Fruit fly (Drosophila melanogaster) whole organism, embryonic: ENCODE measurements around the gene Pa1.

ENCODE experiments used
- Adf1 ChIP-seq: fragments of 200-800 bp; sonication (Bioruptor generic); IDR thresholded peaks from 2 replicates; pipeline ENCODE4 v1.3.6; 2022; ENCODE audit warnings: missing biosample characterization, missing genetic modification characterization
- B-H1 ChIP-seq: fragments of 200-800 bp; sonication (Bioruptor generic); IDR thresholded peaks from 3 replicates; pipeline ENCODE4 v1.3.6; 2022; ENCODE audit warnings: missing biosample characterization, missing genetic modification characterization
- Bteb2 ChIP-seq: fragments of 200-800 bp; sonication (Bioruptor generic); optimal IDR thresholded peaks from 2 replicates; lab custom pipeline; 2016; ENCODE audit warnings: missing biosample characterization, missing genetic modification characterization
- CG10147 ChIP-seq: fragments of 200-800 bp; sonication (Bioruptor generic); optimal IDR thresholded peaks from 2 replicates; lab custom pipeline; 2019; ENCODE audit warnings: missing biosample characterization, mild to moderate bottlenecking, missing genetic modification characterization, moderate library complexity
- CG10274 ChIP-seq: fragments of 200-800 bp; sonication (Bioruptor generic); optimal IDR thresholded peaks from 3 replicates; lab custom pipeline; 2017; ENCODE audit warnings: missing biosample characterization, mild to moderate bottlenecking, missing genetic modification characterization
- CG10366 ChIP-seq: fragments of 200-800 bp; sonication (Bioruptor generic); IDR thresholded peaks from 2 replicates; pipeline ENCODE4 v1.3.6; 2022; ENCODE audit warnings: missing biosample characterization, missing genetic modification characterization
- CG10462 ChIP-seq: fragments of 200-800 bp; sonication (Bioruptor generic); optimal IDR thresholded peaks from 2 replicates; lab custom pipeline; 2016; ENCODE audit warnings: missing biosample characterization, missing genetic modification characterization
- CG12071 ChIP-seq: fragments of 200-800 bp; sonication (Bioruptor generic); optimal IDR thresholded peaks from 3 replicates; lab custom pipeline; 2018; ENCODE audit warnings: missing biosample characterization, mild to moderate bottlenecking, missing genetic modification characterization
- CG12236 ChIP-seq: fragments of 200-800 bp; sonication (Bioruptor generic); optimal IDR thresholded peaks from 2 replicates; lab custom pipeline; 2016; ENCODE audit warnings: missing biosample characterization, missing genetic modification characterization
- CG1233 ChIP-seq: fragments of 200-800 bp; sonication (Bioruptor generic); optimal IDR thresholded peaks from 4 replicates; lab custom pipeline; 2018; ENCODE audit warnings: missing biosample characterization, mild to moderate bottlenecking, missing genetic modification characterization
- CG14965 ChIP-seq: fragments of 200-800 bp; sonication (Bioruptor generic); optimal IDR thresholded peaks from 2 replicates; lab custom pipeline; 2016; ENCODE audit warnings: missing biosample characterization, missing genetic modification characterization, borderline replicate concordance
- CG15269 ChIP-seq: fragments of 200-800 bp; sonication (Bioruptor generic); optimal IDR thresholded peaks from 2 replicates; lab custom pipeline; 2018; ENCODE audit warnings: missing biosample characterization, mild to moderate bottlenecking, missing genetic modification characterization, moderate library complexity
- CG1603 ChIP-seq: fragments of 200-800 bp; sonication (Bioruptor generic); optimal IDR thresholded peaks from 2 replicates; lab custom pipeline; 2019; ENCODE audit warnings: missing biosample characterization, mild to moderate bottlenecking, missing genetic modification characterization, moderate library complexity
- CG31365 ChIP-seq: fragments of 200-800 bp; sonication (Bioruptor generic); optimal IDR thresholded peaks from 2 replicates; lab custom pipeline; 2018; ENCODE audit warnings: missing biosample characterization, mild to moderate bottlenecking, missing genetic modification characterization
- CG33557 ChIP-seq: fragments of 200-800 bp; sonication (Bioruptor generic); optimal IDR thresholded peaks from 2 replicates; lab custom pipeline; 2019; ENCODE audit warnings: missing biosample characterization, mild to moderate bottlenecking, missing genetic modification characterization, moderate library complexity
- CG4404 ChIP-seq: fragments of 200-800 bp; sonication (Bioruptor generic); IDR thresholded peaks from 2 replicates; pipeline ENCODE4 v1.3.6; 2022; ENCODE audit warnings: missing biosample characterization, missing genetic modification characterization
- CG6654 ChIP-seq: fragments of 200-800 bp; sonication (Bioruptor generic); optimal IDR thresholded peaks from 2 replicates; lab custom pipeline; 2017; ENCODE audit warnings: missing biosample characterization, mild to moderate bottlenecking, missing genetic modification characterization
- CG6689 ChIP-seq: fragments of 200-800 bp; sonication (Bioruptor generic); IDR thresholded peaks from 2 replicates; pipeline ENCODE4 v1.3.6; 2022; ENCODE audit warnings: missing biosample characterization, missing genetic modification characterization
- CG6854 ChIP-seq: fragments of 200-800 bp; sonication (Bioruptor generic); optimal IDR thresholded peaks from 3 replicates; lab custom pipeline; 2017; ENCODE audit warnings: missing biosample characterization, mild to moderate bottlenecking, missing genetic modification characterization
- CG7357 ChIP-seq: fragments of 200-800 bp; sonication (Bioruptor generic); IDR thresholded peaks from 3 replicates; pipeline ENCODE4 v1.3.6; 2022; ENCODE audit warnings: missing biosample characterization, missing genetic modification characterization
- Camta ChIP-seq: fragments of 200-800 bp; sonication (Bioruptor generic); optimal IDR thresholded peaks from 2 replicates; lab custom pipeline; 2016; ENCODE audit warnings: missing biosample characterization, missing genetic modification characterization
- E2f1 ChIP-seq: fragments of 200-800 bp; sonication (Bioruptor generic); IDR thresholded peaks from 2 replicates; pipeline ENCODE4 v1.3.6; 2022; ENCODE audit warnings: missing biosample characterization, missing genetic modification characterization
- GATAe ChIP-seq: fragments of 200-800 bp; sonication (Bioruptor generic); conservative IDR thresholded peaks from 2 replicates; pipeline ENCODE4 v1.3.6; 2022; ENCODE audit warnings: missing biosample characterization, missing genetic modification characterization
- H15 ChIP-seq: fragments of 200-800 bp; sonication (Bioruptor generic); IDR thresholded peaks from 3 replicates; pipeline ENCODE4 v1.3.6; 2022; ENCODE audit warnings: missing biosample characterization, missing genetic modification characterization
- Sin3A ChIP-seq: fragments of >200 bp; optimal IDR thresholded peaks from 2 replicates; lab custom pipeline; 2018
- Xrp1 ChIP-seq: fragments of 200-800 bp; sonication (Bioruptor generic); IDR thresholded peaks from 2 replicates; pipeline ENCODE4 v1.3.6; 2022; ENCODE audit warnings: missing biosample characterization, missing genetic modification characterization
- ab ChIP-seq: fragments of 200-800 bp; sonication (Bioruptor generic); optimal IDR thresholded peaks from 2 replicates; lab custom pipeline; 2016; ENCODE audit warnings: missing biosample characterization, missing genetic modification characterization
- bigmax ChIP-seq: fragments of 200-800 bp; sonication (Bioruptor generic); optimal IDR thresholded peaks from 2 replicates; lab custom pipeline; 2018; ENCODE audit warnings: missing biosample characterization, mild to moderate bottlenecking, missing genetic modification characterization
- chn ChIP-seq: fragments of 200-800 bp; sonication (Bioruptor generic); optimal IDR thresholded peaks from 2 replicates; lab custom pipeline; 2016; ENCODE audit warnings: missing biosample characterization, missing genetic modification characterization
- dimm ChIP-seq: fragments of 200-800 bp; sonication (Bioruptor generic); IDR thresholded peaks from 2 replicates; pipeline ENCODE4 v1.3.6; 2022; ENCODE audit warnings: missing biosample characterization, missing genetic modification characterization
- esg ChIP-seq: fragments of 200-800 bp; sonication (Bioruptor generic); conservative IDR thresholded peaks from 2 replicates; pipeline ENCODE4 v1.3.6; 2022; ENCODE audit warnings: missing biosample characterization, missing genetic modification characterization
- fd3F ChIP-seq: fragments of 200-800 bp; sonication (Bioruptor generic); optimal IDR thresholded peaks from 2 replicates; lab custom pipeline; 2018; ENCODE audit warnings: missing biosample characterization, mild to moderate bottlenecking, missing genetic modification characterization, moderate library complexity
- fd96Cb ChIP-seq: fragments of 200-800 bp; sonication (Bioruptor generic); optimal IDR thresholded peaks from 2 replicates; lab custom pipeline; 2018; ENCODE audit warnings: missing biosample characterization, mild to moderate bottlenecking, missing genetic modification characterization, moderate library complexity
- fu2 ChIP-seq: fragments of 200-800 bp; sonication (Bioruptor generic); optimal IDR thresholded peaks from 2 replicates; lab custom pipeline; 2016; ENCODE audit warnings: missing biosample characterization, missing genetic modification characterization
- gem ChIP-seq: fragments of 200-800 bp; sonication (Bioruptor generic); optimal IDR thresholded peaks from 2 replicates; lab custom pipeline; 2019; ENCODE audit warnings: missing biosample characterization, mild to moderate bottlenecking, missing genetic modification characterization, moderate library complexity
- gfzf ChIP-seq: fragments of 200-800 bp; sonication (Bioruptor generic); optimal IDR thresholded peaks from 2 replicates; lab custom pipeline; 2016; ENCODE audit warnings: missing biosample characterization, mild to moderate bottlenecking, missing genetic modification characterization, moderate library complexity
- hb ChIP-seq: fragments of 200-800 bp; sonication (Bioruptor generic); IDR thresholded peaks from 3 replicates; pipeline ENCODE4 v1.3.6; 2022; ENCODE audit warnings: missing biosample characterization, missing genetic modification characterization; ENCODE audit not compliant: partially characterized antibody
- insv ChIP-seq, 2 experiments: fragments of 200-800 bp; sonication (Bioruptor generic); optimal IDR thresholded peaks; 3 replicates each; lab custom pipeline; 2016 to 2018; ENCODE audit warnings: missing biosample characterization in 2 of 2, missing genetic modification characterization in 2 of 2
- kah ChIP-seq: fragments of 200-800 bp; sonication (Bioruptor generic); optimal IDR thresholded peaks from 2 replicates; lab custom pipeline; 2018; ENCODE audit warnings: missing biosample characterization, mild to moderate bottlenecking, missing genetic modification characterization
- lilli ChIP-seq: fragments of 200-800 bp; sonication (Bioruptor generic); optimal IDR thresholded peaks from 3 replicates; lab custom pipeline; 2016; ENCODE audit warnings: missing biosample characterization, missing genetic modification characterization
- org-1 ChIP-seq: fragments of 200-800 bp; sonication (Bioruptor generic); optimal IDR thresholded peaks from 2 replicates; lab custom pipeline; 2017; ENCODE audit warnings: missing biosample characterization, missing genetic modification characterization
- psq ChIP-seq: fragments of 200-800 bp; sonication (Bioruptor generic); optimal IDR thresholded peaks from 2 replicates; lab custom pipeline; 2017; ENCODE audit warnings: missing biosample characterization, missing genetic modification characterization
- salm ChIP-seq: fragments of 200-800 bp; sonication (Bioruptor generic); optimal IDR thresholded peaks from 2 replicates; lab custom pipeline; 2018; ENCODE audit warnings: missing biosample characterization, mild to moderate bottlenecking, missing genetic modification characterization
- scrt ChIP-seq: fragments of 200-800 bp; sonication (Bioruptor generic); optimal IDR thresholded peaks from 2 replicates; lab custom pipeline; 2018; ENCODE audit warnings: missing biosample characterization, mild to moderate bottlenecking, missing genetic modification characterization, moderate library complexity
- tin ChIP-seq: fragments of 200-800 bp; sonication (Bioruptor generic); optimal IDR thresholded peaks from 3 replicates; lab custom pipeline; 2016; ENCODE audit warnings: missing biosample characterization, missing genetic modification characterization
- ttk ChIP-seq: fragments of 200-800 bp; sonication (Bioruptor generic); IDR thresholded peaks from 2 replicates; pipeline ENCODE4 v2.1.2; 2022; ENCODE audit warnings: missing biosample characterization, missing genetic modification characterization
- tx ChIP-seq: fragments of 200-800 bp; sonication (Bioruptor generic); optimal IDR thresholded peaks from 2 replicates; lab custom pipeline; 2016; ENCODE audit warnings: missing biosample characterization, missing genetic modification characterization
- unc-4 ChIP-seq: fragments of 200-800 bp; sonication (Bioruptor generic); IDR thresholded peaks from 2 replicates; pipeline ENCODE4 v1.3.6; 2022; ENCODE audit warnings: missing biosample characterization, missing genetic modification characterization; ENCODE audit not compliant: partially characterized antibody
- unpg ChIP-seq: fragments of 200-800 bp; sonication (Bioruptor generic); optimal IDR thresholded peaks from 3 replicates; lab custom pipeline; 2018; ENCODE audit warnings: missing biosample characterization, mild to moderate bottlenecking, missing genetic modification characterization, moderate library complexity
- vfl ChIP-seq: fragments of 200-800 bp; sonication (Bioruptor generic); optimal IDR thresholded peaks from 2 replicates; lab custom pipeline; 2016; ENCODE audit warnings: missing biosample characterization, missing genetic modification characterization
- wdn ChIP-seq: fragments of 200-800 bp; sonication (Bioruptor generic); IDR thresholded peaks from 2 replicates; pipeline ENCODE4 v1.3.6; 2022; ENCODE audit warnings: missing biosample characterization, missing genetic modification characterization
- zf30C ChIP-seq: fragments of 200-800 bp; sonication (Bioruptor generic); optimal IDR thresholded peaks from 3 replicates; lab custom pipeline; 2018; ENCODE audit warnings: missing biosample characterization, mild to moderate bottlenecking, missing genetic modification characterization

Pa1 gene

dm6 chrX:11351351-11351750 lies 7.7 kb upstream of the Pa1 start (continued):
- TF ChIP-seq CG15269 (tag; lab: Kevin White, UChicago) = peak; percentile 95
- peak; percentile 53 for TF ChIP-seq CG14965 (GFP tag; lab: Kevin White, UChicago)
- TF ChIP-seq CG10274 = peak; percentile 85
- peak; percentile 70 for TF ChIP-seq Bteb2 (GFP tag; lab: Kevin White, UChicago)
- TF ChIP-seq Sin3A (lab: Kevin White, UChicago) = no peak
- peak; percentile 74 for TF ChIP-seq fu2 (GFP tag; lab: Kevin White, UChicago)
- peak; percentile 81 for TF ChIP-seq ab (GFP tag; lab: Kevin White, UChicago)
- TF ChIP-seq CG12236 = peak; percentile 76
- peak; percentile 96 for TF ChIP-seq CG12071 (GFP tag; lab: Kevin White, UChicago)
- peak; percentile 88 for TF ChIP-seq wdn (GFP tag; lab: Robert Waterston, UW)
- TF ChIP-seq CG1603 (tag; lab: Kevin White, UChicago) = peak; percentile 97
- no peak for TF ChIP-seq gfzf
- peak; percentile 86 for TF ChIP-seq salm
- TF ChIP-seq Adf1 = peak; percentile 47
- TF ChIP-seq unpg (GFP tag; lab: Kevin White, UChicago) = peak; percentile 95
- peak; percentile 93 for TF ChIP-seq org-1 (GFP tag; lab: Kevin White, UChicago)
- peak; percentile 93 for TF ChIP-seq esg (GFP tag; lab: Robert Waterston, UW)
- peak; percentile 86 for TF ChIP-seq fd3F (GFP tag; lab: Kevin White, UChicago)
- TF ChIP-seq bigmax (GFP tag; lab: Kevin White, UChicago) = peak; percentile 41
- peak; percentile 94 for TF ChIP-seq ttk
- TF ChIP-seq CG10366 = peak; percentile 96
- TF ChIP-seq unc-4 (GFP tag; lab: Robert Waterston, UW) = no peak
- TF ChIP-seq CG6689 (GFP tag; lab: Robert Waterston, UW) = peak; percentile 94
- TF ChIP-seq CG6654 (GFP tag; lab: Kevin White, UChicago) = peak; percentile 77
- TF ChIP-seq kah (GFP tag; lab: Kevin White, UChicago) = peak; percentile 86
- peak; percentile 87 for TF ChIP-seq CG7357 (GFP tag; lab: Robert Waterston, UW)
- peak; percentile 74 for TF ChIP-seq CG33557 (GFP tag; lab: Kevin White, UChicago)
- peak; percentile 81 for TF ChIP-seq scrt
- TF ChIP-seq CG10462 (GFP tag; lab: Kevin White, UChicago) = peak; percentile 88
- TF ChIP-seq gem = peak; percentile 93
- TF ChIP-seq GATAe (GFP tag; lab: Robert Waterston, UW) = peak; percentile 67
- TF ChIP-seq Xrp1 = peak; percentile 94
- TF ChIP-seq zf30C (GFP tag; lab: Kevin White, UChicago) = no peak
- peak; percentile 78 for TF ChIP-seq CG31365 (tag; lab: Kevin White, UChicago)
- peak; percentile 95 for TF ChIP-seq H15 (GFP tag; lab: Robert Waterston, UW)
- peak; percentile 86 for TF ChIP-seq dimm (GFP tag; lab: Robert Waterston, UW)
- peak; percentile 61 for TF ChIP-seq psq
- TF ChIP-seq CG10147 = peak; percentile 80
- peak; percentile 94 for TF ChIP-seq tin (GFP tag; lab: Kevin White, UChicago)
- peak; percentile 91 for TF ChIP-seq fd96Cb
- TF ChIP-seq CG6854 (GFP tag; lab: Kevin White, UChicago) = peak; percentile 82
- TF ChIP-seq B-H1 (GFP tag; lab: Robert Waterston, UW) = peak; percentile 91
- TF ChIP-seq chn = peak; percentile 91
- TF ChIP-seq lilli (GFP tag; lab: Kevin White, UChicago) = peak; percentile 94
- TF ChIP-seq tx = peak; percentile 89
- TF ChIP-seq CG1233 (GFP tag; lab: Kevin White, UChicago) = peak; percentile 91
- TF ChIP-seq Camta (GFP tag; lab: Kevin White, UChicago) = peak; percentile 90
- peak; percentile 84 for TF ChIP-seq vfl
- TF ChIP-seq CG4404 (GFP tag; lab: Robert Waterston, UW) = peak; percentile 90
- TF ChIP-seq E2f1 (GFP tag; lab: Robert Waterston, UW) = peak; percentile 96
- TF ChIP-seq hb (GFP tag; lab: Robert Waterston, UW) = no peak
- TF ChIP-seq insv (GFP tag; optimal IDR thresholded peaks at IDR 0.05; lab: Kevin White, UChicago) = peak in 1 of 2 experiments; percentile 12
